Worm (Caenorhabditis elegans): ENCODE data around the gene clec-73.
"Not testable (repeated sequence)": the region's sequence is repeated elsewhere in the genome, so short reads cannot be mapped to it uniquely, and the experiment has no call there.

DNA sequence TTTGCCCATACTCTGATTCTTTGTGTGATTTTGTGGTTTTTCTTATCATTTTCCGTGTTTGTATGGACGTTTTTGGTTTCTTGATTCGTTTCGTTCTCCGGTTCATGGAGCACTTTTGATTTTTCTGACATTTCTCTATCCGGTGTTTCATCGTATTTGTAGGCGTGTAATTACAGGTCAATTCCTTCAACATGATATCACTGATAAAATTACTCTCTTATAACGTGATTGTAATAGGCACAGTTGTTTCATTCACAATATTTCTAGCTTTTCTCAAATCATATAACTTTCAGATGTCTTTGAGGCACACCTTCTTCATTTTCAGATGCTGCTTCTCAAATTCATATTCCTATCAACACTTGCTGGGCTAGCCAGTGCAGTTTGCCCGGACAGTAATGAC is 23.6 kb downstream of the clec-73 start, which contains the start of gene clec-70:
- not testable (repeated sequence) for TF ChIP-seq ztf-29 (GFP tag; IDR thresholded peaks at IDR 0.05); med-1 (GFP tag; optimal IDR thresholded peaks at IDR 0.05; ENCODE audit: insufficient read depth); ref-1 (GFP tag; conservative IDR thresholded peaks at IDR 0.05); T22C8.4 (GFP tag; IDR thresholded peaks at IDR 0.05); flt-1 (GFP tag; IDR thresholded peaks at IDR 0.05); tab-1 (GFP tag; IDR thresholded peaks at IDR 0.05); ztf-23 (GFP tag; IDR thresholded peaks at IDR 0.05)
